Fruit fly (Drosophila melanogaster) whole organism, embryonic: ENCODE results near the gene CG31675.

Source experiments
- CG13287 ChIP-seq: fragments of 200-800 bp; sonication (Bioruptor generic); IDR thresholded peaks from 2 replicates; pipeline ENCODE4 v1.3.6; 2022; ENCODE audit warnings: missing biosample characterization, missing genetic modification characterization; ENCODE audit not compliant: partially characterized antibody
- CG31388 ChIP-seq: fragments of 200-800 bp; sonication (Bioruptor generic); optimal IDR thresholded peaks from 2 replicates; lab custom pipeline; 2016; ENCODE audit warnings: missing biosample characterization, missing genetic modification characterization
- CG3281 ChIP-seq: fragments of 200-800 bp; sonication (Bioruptor generic); optimal IDR thresholded peaks from 3 replicates; lab custom pipeline; 2017; ENCODE audit warnings: missing biosample characterization, mild to moderate bottlenecking, missing genetic modification characterization
- CG8765 ChIP-seq: fragments of 200-800 bp; sonication (Bioruptor generic); IDR thresholded peaks from 2 replicates; pipeline ENCODE4 v1.3.6; 2022; ENCODE audit warnings: missing biosample characterization, missing genetic modification characterization
- Lim3 ChIP-seq: fragments of 200-800 bp; sonication (Bioruptor generic); IDR thresholded peaks from 2 replicates; pipeline ENCODE4 v1.3.6; 2022; ENCODE audit warnings: missing biosample characterization, missing genetic modification characterization
- emc ChIP-seq: fragments of 200-800 bp; sonication (Bioruptor generic); optimal IDR thresholded peaks from 2 replicates; lab custom pipeline; 2016; ENCODE audit warnings: missing biosample characterization, missing genetic modification characterization
- grau ChIP-seq: fragments of 200-800 bp; optimal IDR thresholded peaks from 3 replicates; lab custom pipeline; 2019; ENCODE audit warnings: missing biosample characterization, mild to moderate bottlenecking, missing genetic modification characterization, moderate library complexity
- lab ChIP-seq: fragments of 200-800 bp; sonication (Bioruptor generic); optimal IDR thresholded peaks from 3 replicates; lab custom pipeline; 2017; ENCODE audit warnings: missing biosample characterization, missing genetic modification characterization, mild to moderate bottlenecking, moderate library complexity, missing genetic modification reagents
- sob ChIP-seq: fragments of 200-800 bp; sonication (Bioruptor generic); IDR thresholded peaks from 2 replicates; pipeline ENCODE4 v1.3.6; 2022; ENCODE audit warnings: missing biosample characterization, missing genetic modification characterization
- sr ChIP-seq: fragments of 200-800 bp; sonication (Bioruptor generic); IDR thresholded peaks from 3 replicates; pipeline ENCODE4 v1.3.6; 2022; ENCODE audit warnings: missing biosample characterization, missing genetic modification characterization
- toy ChIP-seq: fragments of 200-800 bp; sonication (Bioruptor generic); IDR thresholded peaks from 2 replicates; pipeline ENCODE4 v1.3.6; 2022; ENCODE audit warnings: missing biosample characterization, missing genetic modification characterization

DNA sequence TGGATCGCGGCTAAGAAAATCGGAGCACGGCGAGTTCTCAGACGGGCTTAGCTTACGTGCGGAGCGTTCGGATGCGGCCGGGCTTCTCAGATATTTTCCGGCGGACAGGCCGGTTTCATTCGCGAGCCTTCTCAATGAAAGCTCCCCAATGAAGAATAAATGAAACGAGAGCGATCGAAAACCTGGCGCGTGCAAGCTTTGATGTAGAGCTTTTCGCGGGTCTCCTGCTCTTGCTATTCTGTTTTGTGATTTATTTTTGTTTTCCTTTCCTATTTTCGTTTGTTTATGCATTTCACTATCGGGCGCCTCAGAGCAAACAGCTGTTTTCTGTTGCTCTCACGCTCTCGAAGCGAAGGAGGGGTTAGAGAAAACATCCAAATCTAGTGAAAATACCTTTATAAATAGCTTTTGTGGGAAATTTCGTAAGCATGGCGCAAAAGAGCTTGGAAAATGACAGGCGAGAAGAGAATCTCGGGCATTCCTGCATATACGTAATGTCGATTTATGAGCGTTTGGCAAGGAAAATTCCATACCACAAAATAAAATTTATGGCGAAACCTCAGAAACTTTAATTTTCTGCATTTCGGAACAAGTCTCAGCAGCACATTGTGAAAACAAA is 18.4 kb downstream of the CG31675 start:
- no peak for TF ChIP-seq CG8765 (GFP tag; lab: Robert Waterston, UW)
- TF ChIP-seq toy (GFP tag; lab: Robert Waterston, UW) = no peak
- no peak for TF ChIP-seq CG3281 (GFP tag; lab: Kevin White, UChicago)
- TF ChIP-seq sob = no peak
- no peak for TF ChIP-seq sr (GFP tag; lab: Robert Waterston, UW)
- TF ChIP-seq CG31388 = no peak
- no peak for TF ChIP-seq grau
- TF ChIP-seq CG13287 (GFP tag; lab: Robert Waterston, UW) = no peak
- TF ChIP-seq lab (GFP tag; lab: Kevin White, UChicago) = peak; percentile 39
- no peak for TF ChIP-seq emc
- TF ChIP-seq Lim3 (GFP tag; lab: Robert Waterston, UW) = no peak
